Fruit fly (Drosophila melanogaster) whole organism, prepupa: ENCODE data around the gene larp.

Experiments used
- CG3919 ChIP-seq: fragments of 200-800 bp; sonication (Bioruptor generic); optimal IDR thresholded peaks from 3 replicates; lab custom pipeline; 2016; ENCODE audit warnings: missing biosample characterization, missing genetic modification characterization
- CG6792 ChIP-seq: fragments of 200-800 bp; sonication (Bioruptor generic); optimal IDR thresholded peaks from 3 replicates; lab custom pipeline; 2016; ENCODE audit warnings: missing biosample characterization, missing genetic modification characterization

- TF ChIP-seq CG6792 (GFP tag; lab: Kevin White, UChicago) (no peak), CG3919 (GFP tag; lab: Kevin White, UChicago) (no peak)
Observed at dm6 chr3R:28332137-28332671, 4.0 kb downstream of the larp start.
